Worm (Caenorhabditis elegans) whole organism, L2 larva: ENCODE data around the gene T09A5.15.
A peak's percentile ranks its signal among the peaks of the same experiment; 100 is the strongest.

ENCODE experiments used
- C34F6.9 ChIP-seq: fragments of 150-350 bp; optimal IDR thresholded peaks from 2 replicates; lab custom pipeline; 2014; ENCODE audit warnings: missing biosample characterization, missing genetic modification characterization
- ZK546.5 ChIP-seq: sonication (generic microtip); optimal IDR thresholded peaks from 2 replicates; lab custom pipeline; 2017; ENCODE audit warnings: missing biosample characterization, missing genetic modification characterization
- blmp-1 ChIP-seq: sonication (generic microtip); optimal IDR thresholded peaks from 2 replicates; lab custom pipeline; 2017; ENCODE audit warnings: missing genetic modification characterization, mild to moderate bottlenecking, missing compliant biosample characterization, antibody characterized with exemption, moderate library complexity; ENCODE audit not compliant: insufficient read depth
- ceh-16 ChIP-seq: fragments of 150-350 bp; optimal IDR thresholded peaks from 2 replicates; lab custom pipeline; 2014; ENCODE audit warnings: missing biosample characterization, missing genetic modification characterization
- ceh-82 ChIP-seq: fragments of 150-350 bp; optimal IDR thresholded peaks from 2 replicates; lab custom pipeline; 2014; ENCODE audit warnings: missing biosample characterization, missing genetic modification characterization
- dmd-4 ChIP-seq: sonication (generic microtip); optimal IDR thresholded peaks from 2 replicates; lab custom pipeline; 2017; ENCODE audit warnings: missing biosample characterization, missing genetic modification characterization
- egl-27 ChIP-seq: sonication (generic microtip); optimal IDR thresholded peaks from 3 replicates; lab custom pipeline; 2017; ENCODE audit warnings: missing biosample characterization, missing genetic modification reagents, missing genetic modification characterization
- elt-1 ChIP-seq: fragments of 150-350 bp; optimal IDR thresholded peaks from 2 replicates; lab custom pipeline; 2014; ENCODE audit warnings: missing biosample characterization, missing genetic modification characterization
- elt-3 ChIP-seq: sonication (generic microtip); optimal IDR thresholded peaks from 2 replicates; lab custom pipeline; 2017; ENCODE audit warnings: missing biosample characterization, missing genetic modification characterization
- fos-1 ChIP-seq: fragments of 150-350 bp; optimal IDR thresholded peaks from 2 replicates; lab custom pipeline; 2014; ENCODE audit warnings: missing biosample characterization, missing genetic modification characterization
- gmeb-1 ChIP-seq: fragments of 150-350 bp; optimal IDR thresholded peaks from 2 replicates; lab custom pipeline; 2014; ENCODE audit warnings: missing biosample characterization, missing genetic modification characterization
- lin-11 ChIP-seq: fragments of 150-350 bp; sonication (generic microtip); optimal IDR thresholded peaks from 2 replicates; lab custom pipeline; 2014; ENCODE audit warnings: missing biosample characterization, missing genetic modification characterization, inconsistent platforms, mixed read lengths
- lin-13 ChIP-seq: fragments of 150-350 bp; optimal IDR thresholded peaks from 2 replicates; lab custom pipeline; 2014; ENCODE audit warnings: missing biosample characterization, missing genetic modification reagents, missing genetic modification characterization
- lin-39 ChIP-seq: fragments of 150-350 bp; optimal IDR thresholded peaks from 2 replicates; lab custom pipeline; 2014; ENCODE audit warnings: missing biosample characterization, missing genetic modification reagents, missing genetic modification characterization
- mdl-1 ChIP-seq, 2 experiments: fragments of 150-350 bp in 1 of 2; sonication (generic microtip) in 1 of 2; optimal IDR thresholded peaks; 2 replicates each; lab custom pipeline; 2017; ENCODE audit warnings: missing biosample characterization in 2 of 2, missing genetic modification characterization in 2 of 2
- nhr-10 ChIP-seq: sonication (generic microtip); optimal IDR thresholded peaks from 2 replicates; lab custom pipeline; 2017; ENCODE audit warnings: missing biosample characterization, missing genetic modification characterization
- nhr-11 ChIP-seq: fragments of 150-350 bp; optimal IDR thresholded peaks from 2 replicates; lab custom pipeline; 2014; ENCODE audit warnings: missing biosample characterization, missing genetic modification characterization
- nhr-12 ChIP-seq: fragments of 150-350 bp; optimal IDR thresholded peaks from 2 replicates; lab custom pipeline; 2014; ENCODE audit warnings: missing biosample characterization, missing genetic modification characterization
- nhr-129 ChIP-seq: fragments of 150-350 bp; optimal IDR thresholded peaks from 2 replicates; lab custom pipeline; 2014; ENCODE audit warnings: missing biosample characterization, missing genetic modification characterization
- nhr-21 ChIP-seq: fragments of 150-350 bp; optimal IDR thresholded peaks from 2 replicates; lab custom pipeline; 2014; ENCODE audit warnings: missing biosample characterization, missing genetic modification characterization
- nhr-23 ChIP-seq: fragments of 150-350 bp; optimal IDR thresholded peaks from 2 replicates; lab custom pipeline; 2014; ENCODE audit warnings: missing biosample characterization, missing genetic modification reagents, missing genetic modification characterization
- nhr-237 ChIP-seq: fragments of 150-350 bp; optimal IDR thresholded peaks from 2 replicates; lab custom pipeline; 2014; ENCODE audit warnings: missing biosample characterization, missing genetic modification characterization
- nhr-25 ChIP-seq: fragments of 150-350 bp; sonication (generic microtip); optimal IDR thresholded peaks from 3 replicates; lab custom pipeline; 2014; ENCODE audit warnings: missing biosample characterization, missing genetic modification characterization
- nhr-6 ChIP-seq: fragments of 150-350 bp; optimal IDR thresholded peaks from 2 replicates; lab custom pipeline; 2014; ENCODE audit warnings: missing biosample characterization, missing genetic modification characterization
- nhr-77 ChIP-seq: fragments of 150-350 bp; optimal IDR thresholded peaks from 2 replicates; lab custom pipeline; 2014; ENCODE audit warnings: missing biosample characterization, missing genetic modification characterization
- peb-1 ChIP-seq: fragments of 150-350 bp; optimal IDR thresholded peaks from 2 replicates; lab custom pipeline; 2014; ENCODE audit warnings: missing biosample characterization, missing genetic modification characterization
- sem-4 ChIP-seq: fragments of 150-350 bp; optimal IDR thresholded peaks from 2 replicates; lab custom pipeline; 2014; ENCODE audit warnings: missing biosample characterization, missing genetic modification reagents, missing genetic modification characterization
- skn-1 ChIP-seq: sonication (generic microtip); optimal IDR thresholded peaks from 2 replicates; lab custom pipeline; 2017; ENCODE audit warnings: missing biosample characterization, missing genetic modification characterization
- sma-9 ChIP-seq, 2 experiments: fragments of 150-350 bp in 1 of 2; sonication (generic microtip) in 1 of 2; optimal IDR thresholded peaks; 2 replicates each; lab custom pipeline; 2014 to 2016; ENCODE audit warnings: missing genetic modification characterization in 2 of 2, mild to moderate bottlenecking in 1 of 2, missing biosample characterization in 1 of 2, missing compliant biosample characterization in 1 of 2, missing genetic modification reagents in 1 of 2, moderate library complexity in 1 of 2
- snpc-4 ChIP-seq: fragments of 150-350 bp; optimal IDR thresholded peaks from 2 replicates; lab custom pipeline; 2014; ENCODE audit warnings: missing biosample characterization, missing genetic modification characterization
- unc-55 ChIP-seq: fragments of 150-350 bp; sonication (generic microtip); optimal IDR thresholded peaks from 3 replicates; lab custom pipeline; 2014; ENCODE audit warnings: missing biosample characterization, missing genetic modification reagents, missing genetic modification characterization
- ztf-1 ChIP-seq: fragments of 200-800 bp; sonication (Bioruptor generic); conservative IDR thresholded peaks from 2 replicates; pipeline ENCODE4 v1.3.6; 2022; ENCODE audit warnings: missing genetic modification characterization, missing compliant biosample characterization
- ztf-11 ChIP-seq: sonication (generic microtip); optimal IDR thresholded peaks from 2 replicates; lab custom pipeline; 2017; ENCODE audit warnings: missing biosample characterization, missing genetic modification characterization

T09A5.15 gene

ce11 chrII:7850575-7850974 lies 7.2 kb upstream of the T09A5.15 start:
- TF ChIP-seq sem-4 (tag; lab: Kevin White, UChicago) (peak; percentile 50), ceh-82 (tag; lab: Kevin White, UChicago) (no peak), elt-3 (no peak), nhr-25 (tag; lab: Kevin White, UChicago) (peak; percentile 16)

- TF ChIP-seq lin-11 (tag; lab: Kevin White, UChicago) = no peak
- peak; percentile 12 for TF ChIP-seq C34F6.9
- no peak for TF ChIP-seq gmeb-1 (tag; lab: Kevin White, UChicago)
- TF ChIP-seq fos-1 (tag; lab: Kevin White, UChicago) = peak; percentile 41
- peak; percentile 3 for TF ChIP-seq nhr-129
These were observed 6.3 kb upstream of the T09A5.15 start for ce11 chrII:7851480-7851879.

ce11 chrII:7853679-7854078 lies 4.1 kb upstream of the T09A5.15 start, which contains the start of gene T09A5.5:
Gene T09A5.5, minus strand, starts transcription at chrII:7853779.
- TF ChIP-seq sma-9 (GFP tag; optimal IDR thresholded peaks at IDR 0.05; lab: Kevin White, UChicago) (no peak), sma-9 (tag; optimal IDR thresholded peaks at IDR 0.05; lab: Kevin White, UChicago) (no peak), unc-55 (GFP tag; lab: Kevin White, UChicago) (no peak), egl-27 (tag; lab: Kevin White, UChicago) (no peak), lin-13 (GFP tag; lab: Kevin White, UChicago) (no peak), nhr-21 (tag; lab: Kevin White, UChicago) (no peak), ceh-16 (tag; lab: Kevin White, UChicago) (no peak), ztf-11 (tag; lab: Kevin White, UChicago) (no peak), nhr-12 (tag; lab: Kevin White, UChicago) (no peak), nhr-10 (tag; lab: Kevin White, UChicago) (no peak), mdl-1 (tag; optimal IDR thresholded peaks at IDR 0.05; lab: Kevin White, UChicago) (no peak), lin-39 (tag; lab: Kevin White, UChicago) (no peak), ZK546.5 (tag; lab: Kevin White, UChicago) (no peak)

- no peak for TF ChIP-seq ztf-1 (GFP tag; lab: Robert Waterston, UW)
- TF ChIP-seq lin-11 (tag; lab: Kevin White, UChicago) = no peak
- TF ChIP-seq peb-1 = no peak
- no peak for TF ChIP-seq ZK546.5 (tag; lab: Kevin White, UChicago)
These were observed 2.8 kb upstream of the T09A5.15 start, which contains the start of gene mdt-10 for ce11 chrII:7854942-7855341. Gene mdt-10, minus strand, starts transcription at chrII:7855042.

ce11 chrII:7855619-7856018 lies 2.1 kb upstream of the T09A5.15 start, which contains the start of gene mdmh-35:
Gene mdmh-35, minus strand, starts transcription at chrII:7855719.
- TF ChIP-seq dmd-4 (tag; lab: Kevin White, UChicago) = no peak
- TF ChIP-seq nhr-11 (tag; lab: Kevin White, UChicago) = no peak
- no peak for TF ChIP-seq ceh-82 (tag; lab: Kevin White, UChicago)
- no peak for TF ChIP-seq blmp-1 (tag; lab: Kevin White, UChicago)
- TF ChIP-seq nhr-237 (tag; lab: Kevin White, UChicago) = no peak
- TF ChIP-seq C34F6.9 = no peak
- TF ChIP-seq, all 48 proteins: peak for 0

ce11 chrII:7858101-7858500 lies 341 bp downstream of the T09A5.15 start, which contains the start of gene sds-22:
Gene sds-22, plus strand, starts transcription at chrII:7858401.
- TF ChIP-seq elt-3 (no peak), skn-1 (tag; lab: Kevin White, UChicago) (no peak), elt-1 (tag; lab: Kevin White, UChicago) (no peak), nhr-77 (no peak), nhr-23 (tag; lab: Kevin White, UChicago) (no peak), ztf-11 (tag; lab: Kevin White, UChicago) (no peak), sem-4 (tag; lab: Kevin White, UChicago) (no peak), snpc-4 (tag; lab: Kevin White, UChicago) (no peak), ztf-1 (GFP tag; lab: Robert Waterston, UW) (no peak), nhr-11 (tag; lab: Kevin White, UChicago) (no peak), ceh-82 (tag; lab: Kevin White, UChicago) (no peak), nhr-129 (no peak), nhr-6 (tag; lab: Kevin White, UChicago) (no peak)
- TF ChIP-seq, all 48 proteins: peak for 0
